Worm (Caenorhabditis elegans): ENCODE results near the gene math-19.
"Not testable (repeated sequence)": the region's sequence is repeated elsewhere in the genome, so short reads cannot be mapped to it uniquely, and the experiment has no call there.

ce11 chrII:1998561-1998960 lies at the start of gene math-19:
- TF ChIP-seq zag-1 (tag; optimal IDR thresholded peaks at IDR 0.05); blmp-1 (tag; optimal IDR thresholded peaks at IDR 0.05; ENCODE audit: insufficient read depth); unc-39 (tag; optimal IDR thresholded peaks at IDR 0.05); gmeb-1 (tag; optimal IDR thresholded peaks at IDR 0.05); snpc-4 (tag; optimal IDR thresholded peaks at IDR 0.05); R02D3.7 (tag; optimal IDR thresholded peaks at IDR 0.05); skn-1 (tag; optimal IDR thresholded peaks at IDR 0.05); aly-2 (tag; optimal IDR thresholded peaks at IDR 0.05); fos-1 (tag; optimal IDR thresholded peaks at IDR 0.05): not testable (repeated sequence)
